Fruit fly (Drosophila melanogaster): ENCODE results near the gene CG7166.

The CG7166 gene

DNA sequence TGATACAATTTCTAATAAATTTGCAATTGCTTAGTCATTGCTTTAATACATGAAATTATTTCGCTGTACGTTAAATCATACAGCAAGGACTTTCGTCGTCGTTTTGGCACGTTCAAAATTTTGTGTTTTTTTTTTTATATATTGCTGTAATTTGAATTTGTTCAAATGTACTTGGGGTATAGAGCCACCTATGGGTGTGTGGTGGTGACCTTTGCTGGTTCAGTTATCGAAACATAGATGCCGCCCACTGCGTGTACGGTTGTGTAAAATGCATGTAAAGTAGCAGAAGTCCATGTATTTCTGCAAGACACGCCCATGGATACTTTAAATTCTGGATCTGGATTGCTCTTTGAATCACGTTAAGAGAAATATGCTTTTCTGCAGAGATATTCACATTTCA, 21.2 kb downstream of the CG7166 start (continued):
- TF ChIP-seq tio (GFP tag; optimal IDR thresholded peaks at IDR 0.05) (peak; percentile 17), Gsc (GFP tag; IDR thresholded peaks at IDR 0.05) (no peak), CG5180 (GFP tag; optimal IDR thresholded peaks at IDR 0.05) (no peak), Sin3A (optimal IDR thresholded peaks at IDR 0.05) (no peak), D19B (GFP tag; optimal IDR thresholded peaks at IDR 0.05) (no peak), CG10431 (GFP tag; optimal IDR thresholded peaks at IDR 0.05) (peak; percentile 82), dmrt11E (tag; optimal IDR thresholded peaks at IDR 0.05) (peak; percentile 31), CG34224 (GFP tag; IDR thresholded peaks at IDR 0.05; ENCODE audit: partially characterized antibody) (no peak), en (GFP tag; optimal IDR thresholded peaks at IDR 0.05) (peak; percentile 37), CG17568 (GFP tag; optimal IDR thresholded peaks at IDR 0.05) (no peak), tx (GFP tag; optimal IDR thresholded peaks at IDR 0.05) (peak; percentile 4), CG7963 (GFP tag; IDR thresholded peaks at IDR 0.05; ENCODE audit: partially characterized antibody) (no peak), CG1647 (GFP tag; optimal IDR thresholded peaks at IDR 0.05) (peak; percentile 6), ham (GFP tag; IDR thresholded peaks at IDR 0.05) (0 out of 2 replicates have a peak, but pooled peaks have one; percentile 23), CG2199 (GFP tag; IDR thresholded peaks at IDR 0.05) (peak; percentile 98), wdn (GFP tag; IDR thresholded peaks at IDR 0.05) (no peak), CG4404 (GFP tag; IDR thresholded peaks at IDR 0.05) (no peak), Sox102F (GFP tag; optimal IDR thresholded peaks at IDR 0.05) (no peak), NC2α (GFP tag; optimal IDR thresholded peaks at IDR 0.05) (no peak), Dek (tag; optimal IDR thresholded peaks at IDR 0.05) (peak; percentile 28), Bdp1 (GFP tag; optimal IDR thresholded peaks at IDR 0.05) (no peak), zfh1 (GFP tag; IDR thresholded peaks at IDR 0.05) (peak; percentile 49; the same call in 1 of the 3 replicates), Side (GFP tag; optimal IDR thresholded peaks at IDR 0.05) (peak; percentile 43), lab (GFP tag; optimal IDR thresholded peaks at IDR 0.05) (no peak), gem (tag; optimal IDR thresholded peaks at IDR 0.05) (no peak), B-H2 (GFP tag; optimal IDR thresholded peaks at IDR 0.05) (no peak), croc (GFP tag; conservative IDR thresholded peaks at IDR 0.05) (0 out of 3 replicates have a peak, but pooled peaks have one; percentile 18), slou (GFP tag; optimal IDR thresholded peaks at IDR 0.05) (peak; percentile 1), CG14441 (GFP tag; IDR thresholded peaks at IDR 0.05) (peak; percentile 57), ap (GFP tag; IDR thresholded peaks at IDR 0.05) (no peak), knrl (GFP tag; IDR thresholded peaks at IDR 0.05; ENCODE audit: partially characterized antibody) (peak; percentile 66; the same call in 2 of the 3 replicates), btn (GFP tag; optimal IDR thresholded peaks at IDR 0.05) (peak; percentile 17), NFAT (GFP tag; IDR thresholded peaks at IDR 0.05) (peak; percentile 75), CG1233 (GFP tag; optimal IDR thresholded peaks at IDR 0.05) (peak; percentile 30), CG9932 (GFP tag; IDR thresholded peaks at IDR 0.05) (peak; percentile 73), nom (GFP tag; optimal IDR thresholded peaks at IDR 0.05) (no peak), Aef1 (GFP tag; IDR thresholded peaks at IDR 0.05) (peak; percentile 55; the same call in 2 of the 3 replicates), unpg (GFP tag; optimal IDR thresholded peaks at IDR 0.05) (no peak), Myb (GFP tag; optimal IDR thresholded peaks at IDR 0.05) (peak; percentile 78), Chrac-16 (GFP tag; optimal IDR thresholded peaks at IDR 0.05) (peak; percentile 80), sc (optimal IDR thresholded peaks at IDR 0.05) (no peak), sc (GFP tag; optimal IDR thresholded peaks at IDR 0.05) (no peak), CG13775 (GFP tag; optimal IDR thresholded peaks at IDR 0.05) (peak; percentile 17), CG16779 (GFP tag; IDR thresholded peaks at IDR 0.05) (0 out of 2 replicates have a peak, but pooled peaks have one; percentile 60), CG1024 (GFP tag; IDR thresholded peaks at IDR 0.05) (peak; percentile 35; the same call in 1 of the 2 replicates), wek (GFP tag; optimal IDR thresholded peaks at IDR 0.05) (no peak), emc (GFP tag; optimal IDR thresholded peaks at IDR 0.05) (no peak), tll (GFP tag; optimal IDR thresholded peaks at IDR 0.05) (peak in 1 of 2 experiments; percentile 53), ttk (GFP tag; IDR thresholded peaks at IDR 0.05) (peak; percentile 49; the same call in 1 of the 2 replicates), Elba2 (GFP tag; optimal IDR thresholded peaks at IDR 0.05) (peak; percentile 47), CG3163 (GFP tag; optimal IDR thresholded peaks at IDR 0.05) (peak; percentile 97)

Data from whole organism, embryonic.